Fruit fly (Drosophila melanogaster): Measurements from ENCODE around the gene CG2113.

CG2113 gene

dm6 chr3L:3036951-3037586 is 42.1 kb downstream of the CG2113 start (continued):
- TF ChIP-seq CG11294 (GFP tag; IDR thresholded peaks at IDR 0.05): no peak
- TF ChIP-seq CG15336 (GFP tag; IDR thresholded peaks at IDR 0.05): no peak
- peak; percentile 27 for TF ChIP-seq pdm3 (GFP tag; optimal IDR thresholded peaks at IDR 0.05)
- no peak for TF ChIP-seq fd85E (GFP tag; optimal IDR thresholded peaks at IDR 0.05)
- TF ChIP-seq svp (GFP tag): peak; percentile 81

dm6 chr3L:3037822-3038563 is 43.0 kb downstream of the CG2113 start:
- TF ChIP-seq CG31627 (GFP tag; optimal IDR thresholded peaks at IDR 0.05) (no peak), achi (GFP tag; optimal IDR thresholded peaks at IDR 0.05) (no peak), CG6808 (GFP tag; optimal IDR thresholded peaks at IDR 0.05) (no peak), Gug (GFP tag; IDR thresholded peaks at IDR 0.05) (peak; percentile 31; the same call in 1 of the 2 replicates), CG34406 (GFP tag; optimal IDR thresholded peaks at IDR 0.05) (no peak), CG11762 (GFP tag; optimal IDR thresholded peaks at IDR 0.05; ENCODE audit: insufficient read depth) (no peak), net (GFP tag; optimal IDR thresholded peaks at IDR 0.05) (no peak), Lpt (GFP tag; optimal IDR thresholded peaks at IDR 0.05) (no peak), Sox15 (GFP tag; optimal IDR thresholded peaks at IDR 0.05) (no peak), CG4318 (GFP tag; optimal IDR thresholded peaks at IDR 0.05) (no peak), CG6163 (GFP tag; IDR thresholded peaks at IDR 0.05) (peak; percentile 74; the same call in 2 of the 3 replicates), CG32006 (GFP tag; optimal IDR thresholded peaks at IDR 0.05) (no peak), Hr4 (GFP tag; optimal IDR thresholded peaks at IDR 0.05) (no peak), Hr39 (GFP tag; optimal IDR thresholded peaks at IDR 0.05) (no peak), fd85E (GFP tag; optimal IDR thresholded peaks at IDR 0.05) (no peak), Blimp-1 (GFP tag; optimal IDR thresholded peaks at IDR 0.05) (no peak), fkh (GFP tag; optimal IDR thresholded peaks at IDR 0.05) (no peak), Sox14 (GFP tag; optimal IDR thresholded peaks at IDR 0.05) (no peak), CG9139 (GFP tag; optimal IDR thresholded peaks at IDR 0.05) (no peak), CG11294 (GFP tag; IDR thresholded peaks at IDR 0.05) (peak; percentile 53; the same call in 1 of the 2 replicates), CG16779 (tag; optimal IDR thresholded peaks at IDR 0.05) (peak; percentile 41), CG8632 (GFP tag; optimal IDR thresholded peaks at IDR 0.05) (no peak), topi (GFP tag; optimal IDR thresholded peaks at IDR 0.05) (no peak), CG15336 (GFP tag; IDR thresholded peaks at IDR 0.05) (peak; percentile 55), pdm3 (GFP tag; optimal IDR thresholded peaks at IDR 0.05) (no peak), Smox (GFP tag; optimal IDR thresholded peaks at IDR 0.05) (no peak), svp (GFP tag) (peak; percentile 87), Eip78C (GFP tag) (peak; percentile 20), CG8319 (GFP tag; optimal IDR thresholded peaks at IDR 0.05) (no peak), CG6854 (GFP tag; optimal IDR thresholded peaks at IDR 0.05) (no peak), lz (GFP tag; optimal IDR thresholded peaks at IDR 0.05) (no peak), CG6276 (GFP tag; optimal IDR thresholded peaks at IDR 0.05) (no peak), Ets96B (tag; optimal IDR thresholded peaks at IDR 0.05) (no peak), CG7368 (GFP tag; optimal IDR thresholded peaks at IDR 0.05) (no peak), eg (GFP tag; IDR thresholded peaks at IDR 0.05) (peak; percentile 53; the same call in 2 of the 3 replicates), Met (GFP tag; optimal IDR thresholded peaks at IDR 0.05) (no peak), Ets21C (GFP tag; optimal IDR thresholded peaks at IDR 0.05) (no peak), cyc (GFP tag; optimal IDR thresholded peaks at IDR 0.05) (no peak), Hr38 (GFP tag; optimal IDR thresholded peaks at IDR 0.05) (no peak), Sox102F (GFP tag; optimal IDR thresholded peaks at IDR 0.05) (no peak), dac (GFP tag; optimal IDR thresholded peaks at IDR 0.05) (no peak), CG3032 (tag; optimal IDR thresholded peaks at IDR 0.05) (no peak), salr (GFP tag; optimal IDR thresholded peaks at IDR 0.05) (no peak), Eip75B (GFP tag; optimal IDR thresholded peaks at IDR 0.05) (no peak), Eip93F (GFP tag; optimal IDR thresholded peaks at IDR 0.05) (no peak), CG11902 (GFP tag; optimal IDR thresholded peaks at IDR 0.05) (no peak), CG3919 (GFP tag; optimal IDR thresholded peaks at IDR 0.05) (no peak), CG1621 (tag; optimal IDR thresholded peaks at IDR 0.05) (no peak)

All from whole organism, prepupa.